Worm (Caenorhabditis elegans): ENCODE data around the gene pygl-1.
"Not testable (repeated sequence)": the region's sequence is repeated elsewhere in the genome, so short reads cannot be mapped to it uniquely, and the experiment has no call there.

Gene pygl-1

ce11 chrV:3613042-3613441, 34.2 kb downstream of the pygl-1 start:
- no peak for TF ChIP-seq klf-2 (GFP tag; conservative IDR thresholded peaks at IDR 0.05)
- TF ChIP-seq med-1 (GFP tag; optimal IDR thresholded peaks at IDR 0.05; ENCODE audit: insufficient read depth): no peak
- no peak for TF ChIP-seq ztf-29 (GFP tag; IDR thresholded peaks at IDR 0.05)
- TF ChIP-seq ztf-23 (GFP tag; IDR thresholded peaks at IDR 0.05): no peak
- TF ChIP-seq T22C8.4 (GFP tag; IDR thresholded peaks at IDR 0.05): no peak
- no peak for TF ChIP-seq ref-1 (GFP tag; conservative IDR thresholded peaks at IDR 0.05)
- TF ChIP-seq cog-1 (tag; optimal IDR thresholded peaks at IDR 0.05): no peak
- no peak for TF ChIP-seq flt-1 (GFP tag; IDR thresholded peaks at IDR 0.05)
- TF ChIP-seq tab-1 (GFP tag; IDR thresholded peaks at IDR 0.05): no peak

DNA sequence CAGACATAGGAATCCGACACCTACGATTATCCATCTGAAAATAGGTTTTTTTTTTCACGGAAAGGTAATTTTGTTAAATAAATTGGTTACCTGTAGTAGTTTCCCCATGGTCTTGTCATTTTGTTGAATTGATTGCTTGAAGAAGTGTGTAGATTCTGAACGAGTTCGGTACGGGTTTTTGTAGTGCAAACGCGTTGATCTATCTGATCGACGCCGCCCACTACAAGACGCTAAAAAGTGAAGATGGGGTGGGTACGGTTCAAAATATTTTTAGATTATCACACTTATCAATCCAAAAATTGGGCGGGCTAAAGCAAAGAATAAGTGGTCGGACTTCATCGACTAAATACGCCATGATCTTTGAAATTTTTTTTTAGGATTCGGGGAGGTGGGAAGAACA, 35.6 kb downstream of the pygl-1 start, which contains the start of gene T22F3.11:
Gene T22F3.11 (minus strand): TSS at position 157 of the 400 bp plus-strand sequence.
- no peak for TF ChIP-seq med-1 (GFP tag; optimal IDR thresholded peaks at IDR 0.05; ENCODE audit: insufficient read depth)
- no peak for TF ChIP-seq tab-1 (GFP tag; IDR thresholded peaks at IDR 0.05)
- TF ChIP-seq klf-2 (GFP tag; conservative IDR thresholded peaks at IDR 0.05): no peak
- TF ChIP-seq T22C8.4 (GFP tag; IDR thresholded peaks at IDR 0.05): no peak
- no peak for TF ChIP-seq ref-1 (GFP tag; conservative IDR thresholded peaks at IDR 0.05)
- TF ChIP-seq ztf-23 (GFP tag; IDR thresholded peaks at IDR 0.05): no peak
- TF ChIP-seq cog-1 (tag; optimal IDR thresholded peaks at IDR 0.05): no peak
- TF ChIP-seq ztf-29 (GFP tag; IDR thresholded peaks at IDR 0.05): no peak
- TF ChIP-seq flt-1 (GFP tag; IDR thresholded peaks at IDR 0.05): no peak

DNA sequence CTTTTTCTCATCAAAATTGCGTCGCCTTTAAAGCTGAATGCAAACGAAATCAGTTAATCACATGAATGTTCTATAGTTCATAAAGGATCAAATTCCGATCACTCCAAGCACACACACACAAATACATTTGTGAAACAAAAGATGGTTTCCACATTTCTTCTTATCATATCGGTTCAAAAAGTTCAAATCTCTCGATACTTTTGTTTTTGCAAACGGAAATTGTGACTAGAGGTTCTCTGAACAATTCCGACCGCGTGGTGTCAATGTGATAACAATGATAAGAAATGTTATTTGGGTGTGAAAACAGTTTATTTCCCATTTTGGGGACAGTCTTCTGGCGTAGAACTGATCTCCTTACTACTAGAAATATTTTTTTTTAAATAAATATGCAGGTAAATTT, 38.0 kb downstream of the pygl-1 start:
- TF ChIP-seq ztf-23 (GFP tag; IDR thresholded peaks at IDR 0.05) (no peak), ztf-29 (GFP tag; IDR thresholded peaks at IDR 0.05) (no peak), klf-2 (GFP tag; conservative IDR thresholded peaks at IDR 0.05) (no peak), tab-1 (GFP tag; IDR thresholded peaks at IDR 0.05) (no peak), med-1 (GFP tag; optimal IDR thresholded peaks at IDR 0.05; ENCODE audit: insufficient read depth) (no peak), flt-1 (GFP tag; IDR thresholded peaks at IDR 0.05) (no peak), cog-1 (tag; optimal IDR thresholded peaks at IDR 0.05) (no peak), ref-1 (GFP tag; conservative IDR thresholded peaks at IDR 0.05) (no peak), T22C8.4 (GFP tag; IDR thresholded peaks at IDR 0.05) (no peak)

ce11 chrV:3620608-3621007, 41.8 kb downstream of the pygl-1 start, which contains the start of gene srx-93:
TSS of gene srx-93 (minus strand) at chrV:3620708.
- not testable (repeated sequence) for TF ChIP-seq cog-1 (tag; optimal IDR thresholded peaks at IDR 0.05); flt-1 (GFP tag; IDR thresholded peaks at IDR 0.05); ztf-23 (GFP tag; IDR thresholded peaks at IDR 0.05)

ce11 chrV:3626944-3627343, 48.1 kb downstream of the pygl-1 start, which contains the start of gene F59B1.4:
TSS of gene F59B1.4 (minus strand) at chrV:3627044.
- TF ChIP-seq klf-2 (GFP tag; conservative IDR thresholded peaks at IDR 0.05) (no peak), med-1 (GFP tag; optimal IDR thresholded peaks at IDR 0.05; ENCODE audit: insufficient read depth) (no peak), cog-1 (tag; optimal IDR thresholded peaks at IDR 0.05) (no peak), flt-1 (GFP tag; IDR thresholded peaks at IDR 0.05) (no peak), ztf-23 (GFP tag; IDR thresholded peaks at IDR 0.05) (no peak), T22C8.4 (GFP tag; IDR thresholded peaks at IDR 0.05) (no peak), tab-1 (GFP tag; IDR thresholded peaks at IDR 0.05) (no peak), ref-1 (GFP tag; conservative IDR thresholded peaks at IDR 0.05) (no peak)

DNA sequence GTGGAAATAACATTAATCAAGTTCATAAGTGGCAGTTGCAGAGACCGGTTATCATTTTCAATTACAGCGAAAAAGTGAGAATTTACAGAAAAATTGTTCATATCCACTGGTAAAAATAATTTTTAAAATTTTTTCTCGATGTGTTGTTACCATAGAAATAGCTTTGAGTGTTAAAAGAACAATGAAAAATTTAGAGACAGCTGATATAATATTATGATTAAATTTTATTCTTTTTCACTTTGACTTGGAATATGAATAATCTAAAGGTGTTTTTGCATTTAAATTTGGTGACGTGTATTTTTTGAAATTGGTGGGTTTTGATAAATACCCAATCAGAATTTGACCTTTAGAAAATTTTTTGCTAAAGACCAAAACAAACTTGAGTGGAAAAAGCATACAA, 52.8 kb downstream of the pygl-1 start, which contains the start of gene F59B1.6:
Gene F59B1.6 (minus strand): TSS at position 101 of the 400 bp plus-strand sequence.
- TF ChIP-seq ztf-23 (GFP tag; IDR thresholded peaks at IDR 0.05) (no peak), ref-1 (GFP tag; conservative IDR thresholded peaks at IDR 0.05) (no peak), klf-2 (GFP tag; conservative IDR thresholded peaks at IDR 0.05) (no peak), med-1 (GFP tag; optimal IDR thresholded peaks at IDR 0.05; ENCODE audit: insufficient read depth) (no peak), cog-1 (tag; optimal IDR thresholded peaks at IDR 0.05) (no peak), ztf-29 (GFP tag; IDR thresholded peaks at IDR 0.05) (no peak), tab-1 (GFP tag; IDR thresholded peaks at IDR 0.05) (no peak), flt-1 (GFP tag; IDR thresholded peaks at IDR 0.05) (no peak), T22C8.4 (GFP tag; IDR thresholded peaks at IDR 0.05) (no peak)

DNA sequence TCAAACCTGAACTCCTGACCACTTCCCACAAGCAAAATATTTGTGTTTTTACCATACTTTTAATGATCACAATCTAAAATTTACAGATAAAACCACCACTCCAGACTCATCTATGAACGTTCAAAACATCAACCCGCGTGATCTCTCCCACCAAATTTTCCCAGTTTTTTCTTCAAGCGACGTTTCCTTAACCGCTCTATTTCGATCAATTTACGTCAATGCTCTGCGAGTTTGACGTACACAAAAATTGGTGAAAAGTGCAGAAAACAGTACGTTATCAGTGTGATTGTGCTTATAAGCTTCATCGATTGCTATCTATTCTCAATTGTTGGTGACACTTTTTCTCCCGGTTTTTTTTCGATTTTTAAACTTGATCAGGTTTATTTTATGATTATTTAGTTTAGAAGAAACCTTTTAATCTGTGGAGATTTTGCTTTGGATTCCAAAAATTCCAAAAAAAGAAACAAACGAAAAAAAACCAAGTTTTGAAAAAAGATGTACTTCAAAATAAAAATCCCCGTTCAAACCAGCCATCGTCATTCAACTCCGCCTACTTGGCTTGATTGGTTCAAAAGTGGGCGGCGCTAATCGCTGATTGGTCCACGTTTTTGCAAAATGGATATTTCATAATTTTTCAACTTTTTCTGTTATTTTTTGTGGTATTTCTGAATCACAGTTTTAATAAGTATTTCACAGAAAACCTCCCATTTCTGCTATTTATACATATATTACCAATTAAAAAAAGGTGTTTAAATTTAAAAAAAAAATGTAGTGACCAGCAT, 53.6 kb downstream of the pygl-1 start:
- TF ChIP-seq klf-2 (GFP tag; conservative IDR thresholded peaks at IDR 0.05) (no peak), ztf-23 (GFP tag; IDR thresholded peaks at IDR 0.05) (no peak), flt-1 (GFP tag; IDR thresholded peaks at IDR 0.05) (no peak), med-1 (GFP tag; optimal IDR thresholded peaks at IDR 0.05; ENCODE audit: insufficient read depth) (no peak), ztf-29 (GFP tag; IDR thresholded peaks at IDR 0.05) (no peak), T22C8.4 (GFP tag; IDR thresholded peaks at IDR 0.05) (no peak), cog-1 (tag; optimal IDR thresholded peaks at IDR 0.05) (no peak), ref-1 (GFP tag; conservative IDR thresholded peaks at IDR 0.05) (no peak), tab-1 (GFP tag; IDR thresholded peaks at IDR 0.05) (no peak)

- no peak for TF ChIP-seq T22C8.4 (GFP tag; IDR thresholded peaks at IDR 0.05)
- no peak for TF ChIP-seq ref-1 (GFP tag; conservative IDR thresholded peaks at IDR 0.05)
- TF ChIP-seq tab-1 (GFP tag; IDR thresholded peaks at IDR 0.05): no peak
- no peak for TF ChIP-seq cog-1 (tag; optimal IDR thresholded peaks at IDR 0.05)
- no peak for TF ChIP-seq flt-1 (GFP tag; IDR thresholded peaks at IDR 0.05)
- TF ChIP-seq ztf-23 (GFP tag; IDR thresholded peaks at IDR 0.05): no peak
- TF ChIP-seq klf-2 (GFP tag; conservative IDR thresholded peaks at IDR 0.05): no peak
- TF ChIP-seq ztf-29 (GFP tag; IDR thresholded peaks at IDR 0.05): no peak
- TF ChIP-seq med-1 (GFP tag; optimal IDR thresholded peaks at IDR 0.05; ENCODE audit: insufficient read depth): no peak
These were observed 54.2 kb downstream of the pygl-1 start, which contains the start of gene F59B1.2 for ce11 chrV:3633041-3633440. TSS of gene F59B1.2 (plus strand) at chrV:3633341.

DNA sequence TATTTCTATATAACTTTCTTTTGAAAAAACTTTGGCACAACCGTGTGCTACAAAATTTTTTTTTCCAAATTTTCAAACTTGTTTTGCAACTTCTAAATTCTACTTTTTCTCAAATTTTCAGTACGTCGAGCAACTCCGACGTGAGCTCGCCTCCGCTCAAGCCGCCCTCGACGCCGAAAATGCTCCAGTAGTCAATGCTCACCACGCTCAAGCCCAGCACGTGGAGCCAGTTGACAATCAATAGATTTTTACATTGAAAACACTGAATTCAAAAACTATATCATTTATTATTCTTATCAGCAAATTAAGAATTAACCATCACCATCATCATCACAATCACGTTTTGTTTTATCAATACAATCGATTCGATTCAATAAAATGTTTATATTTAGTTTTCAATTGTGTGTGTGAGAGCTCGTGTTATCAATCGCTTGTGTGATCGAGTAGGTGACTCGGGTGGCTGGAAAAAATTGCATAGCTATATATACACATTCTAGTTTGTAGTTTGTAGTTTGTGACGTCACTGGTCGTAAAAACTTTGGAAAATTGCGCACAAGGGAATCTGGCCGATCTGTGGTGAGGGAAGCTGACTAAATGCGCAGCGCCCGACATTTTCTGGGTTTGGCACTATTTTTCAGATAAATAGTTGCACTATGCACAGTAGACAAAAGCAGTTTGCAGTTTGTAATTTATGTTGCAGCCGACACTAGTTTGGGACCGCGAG, 55.6 kb downstream of the pygl-1 start:
- TF ChIP-seq ztf-29 (GFP tag; IDR thresholded peaks at IDR 0.05) (no peak), med-1 (GFP tag; optimal IDR thresholded peaks at IDR 0.05; ENCODE audit: insufficient read depth) (no peak), ref-1 (GFP tag; conservative IDR thresholded peaks at IDR 0.05) (no peak)

Measured in whole organism, midembryonic.